Worm (Caenorhabditis elegans) whole organism, midembryonic: ENCODE data around the gene ZK616.65.

ENCODE experiments used
- T22C8.4 ChIP-seq: fragments of 200-800 bp; sonication (Bioruptor generic); IDR thresholded peaks from 2 replicates; pipeline ENCODE4 v1.3.6; 2022; ENCODE audit warnings: missing genetic modification characterization, missing compliant biosample characterization
- cog-1 ChIP-seq: sonication (generic microtip); optimal IDR thresholded peaks from 2 replicates; lab custom pipeline; 2016; ENCODE audit warnings: missing genetic modification characterization, missing compliant biosample characterization
- flt-1 ChIP-seq: fragments of 200-800 bp; sonication (Bioruptor generic); IDR thresholded peaks from 2 replicates; pipeline ENCODE4 v1.3.6; 2022; ENCODE audit warnings: missing genetic modification characterization, missing compliant biosample characterization
- klf-2 ChIP-seq: fragments of 200-800 bp; sonication (Bioruptor generic); conservative IDR thresholded peaks from 2 replicates; pipeline ENCODE4 v1.3.6; 2022; ENCODE audit warnings: missing genetic modification reagents, missing genetic modification characterization, missing compliant biosample characterization
- med-1 ChIP-seq: sonication (generic microtip); optimal IDR thresholded peaks from 2 replicates; lab custom pipeline; 2017; ENCODE audit warnings: missing genetic modification characterization, mild to moderate bottlenecking, missing compliant biosample characterization, antibody characterized with exemption, missing genetic modification reagents; ENCODE audit not compliant: insufficient read depth
- ref-1 ChIP-seq: fragments of 200-800 bp; sonication (Bioruptor generic); conservative IDR thresholded peaks from 2 replicates; pipeline ENCODE4 v1.3.6; 2022; ENCODE audit warnings: missing genetic modification reagents, missing genetic modification characterization, missing compliant biosample characterization
- tab-1 ChIP-seq: fragments of 200-800 bp; sonication (Bioruptor generic); IDR thresholded peaks from 2 replicates; pipeline ENCODE4 v1.3.6; 2022; ENCODE audit warnings: missing genetic modification characterization, missing compliant biosample characterization
- ztf-23 ChIP-seq: fragments of 200-800 bp; sonication (Bioruptor generic); IDR thresholded peaks from 2 replicates; pipeline ENCODE4 v1.3.6; 2022; ENCODE audit warnings: missing genetic modification reagents, missing genetic modification characterization, missing compliant biosample characterization
- ztf-29 ChIP-seq: fragments of 200-800 bp; sonication (Bioruptor generic); IDR thresholded peaks from 2 replicates; pipeline ENCODE4 v1.3.6; 2022; ENCODE audit warnings: missing genetic modification reagents, missing genetic modification characterization, missing compliant biosample characterization

The ZK616.65 gene

ce11 chrIV:5397539-5397938, 13.5 kb downstream of the ZK616.65 start, which contains the start of gene ZK616.2:
Gene ZK616.2 (plus strand): TSS chrIV:5397839.
- TF ChIP-seq cog-1 (tag; lab: Kevin White, UChicago), result no peak
- no peak for TF ChIP-seq ref-1
- TF ChIP-seq flt-1 (GFP tag; lab: Robert Waterston, UW), result no peak
- no peak for TF ChIP-seq tab-1 (GFP tag; lab: Robert Waterston, UW)
- no peak for TF ChIP-seq klf-2 (GFP tag; lab: Robert Waterston, UW)
- no peak for TF ChIP-seq T22C8.4 (GFP tag; lab: Robert Waterston, UW)
- TF ChIP-seq ztf-29, result no peak
- TF ChIP-seq ztf-23 (GFP tag; lab: Robert Waterston, UW), result no peak

DNA sequence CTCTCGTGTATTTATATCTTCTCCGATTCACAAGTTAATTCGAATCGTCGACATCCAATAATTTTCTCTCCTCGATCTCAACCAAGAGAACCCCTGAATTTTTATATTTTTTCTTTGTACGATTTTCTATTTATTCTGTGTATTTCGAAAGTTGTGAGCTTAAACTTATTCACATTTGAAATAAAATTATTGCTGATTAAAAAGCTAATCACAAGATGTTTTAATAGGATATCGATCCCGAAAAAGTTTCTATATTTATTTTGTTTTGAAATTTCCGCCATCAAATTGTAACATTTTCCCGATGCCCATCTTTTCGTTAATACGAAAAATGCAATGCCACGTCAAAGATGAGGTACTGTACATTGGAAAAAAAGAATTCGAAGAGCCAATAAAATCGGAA, 14.3 kb downstream of the ZK616.65 start, which contains the start of gene ZK616.3:
Gene ZK616.3, plus strand, starts transcription at position 301 of the 400 bp plus-strand sequence.
- TF ChIP-seq ztf-23 (GFP tag; lab: Robert Waterston, UW) (no peak), med-1 (GFP tag; lab: Kevin White, UChicago) (no peak), cog-1 (tag; lab: Kevin White, UChicago) (no peak), ref-1 (no peak), tab-1 (GFP tag; lab: Robert Waterston, UW) (no peak), T22C8.4 (GFP tag; lab: Robert Waterston, UW) (no peak), klf-2 (GFP tag; lab: Robert Waterston, UW) (no peak), ztf-29 (no peak), flt-1 (GFP tag; lab: Robert Waterston, UW) (no peak)

- TF ChIP-seq flt-1 (GFP tag; lab: Robert Waterston, UW) (peak; percentile 66; the same call in 1 of the 2 replicates), ztf-23 (GFP tag; lab: Robert Waterston, UW) (no peak), T22C8.4 (GFP tag; lab: Robert Waterston, UW) (peak; percentile 85; the same call in 1 of the 2 replicates)
Measured at ce11 chrIV:5394687-5395086, 16.3 kb downstream of the ZK616.65 start, which contains the start of the genes perm-3 and swsn-6. Gene perm-3 (minus strand): TSS chrIV:5394804. Gene swsn-6 (plus strand): TSS chrIV:5395033.

DNA sequence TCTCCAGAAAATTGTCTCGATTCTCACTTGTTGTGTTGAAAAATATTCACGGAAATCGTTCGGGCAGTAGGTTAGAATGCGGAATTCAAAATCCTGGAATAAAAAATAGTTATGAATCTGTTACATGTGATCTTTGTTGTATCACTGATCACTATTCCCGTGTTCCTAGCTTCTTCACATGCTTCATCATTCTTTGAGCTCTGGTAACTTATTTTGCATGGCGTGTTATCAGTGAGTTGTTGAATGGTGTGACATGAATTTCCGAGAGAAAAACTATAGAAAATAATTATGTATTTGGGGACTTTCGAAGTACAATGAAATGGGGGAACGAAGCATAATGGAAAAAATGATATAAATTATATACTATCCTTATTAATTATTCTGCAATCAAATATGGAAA, 17.5 kb downstream of the ZK616.65 start:
- TF ChIP-seq flt-1 (GFP tag; lab: Robert Waterston, UW) (no peak), tab-1 (GFP tag; lab: Robert Waterston, UW) (no peak), med-1 (GFP tag; lab: Kevin White, UChicago) (no peak), klf-2 (GFP tag; lab: Robert Waterston, UW) (no peak), ref-1 (no peak), cog-1 (tag; lab: Kevin White, UChicago) (no peak), ztf-23 (GFP tag; lab: Robert Waterston, UW) (no peak), T22C8.4 (GFP tag; lab: Robert Waterston, UW) (no peak), ztf-29 (no peak)

ce11 chrIV:5391507-5392057, 19.4 kb downstream of the ZK616.65 start, which contains the start of the genes htp-1 and ZK616.5:
Gene htp-1 (minus strand): TSS chrIV:5391557.
Gene ZK616.5 (plus strand): TSS chrIV:5391929.
- TF ChIP-seq ztf-23 (GFP tag; lab: Robert Waterston, UW), result no peak
- no peak for TF ChIP-seq ztf-29
- TF ChIP-seq tab-1 (GFP tag; lab: Robert Waterston, UW), result no peak
- TF ChIP-seq ref-1, result no peak
- TF ChIP-seq cog-1 (tag; lab: Kevin White, UChicago), result no peak
- no peak for TF ChIP-seq med-1 (GFP tag; lab: Kevin White, UChicago)
- no peak for TF ChIP-seq flt-1 (GFP tag; lab: Robert Waterston, UW)
- TF ChIP-seq klf-2 (GFP tag; lab: Robert Waterston, UW), result no peak
- TF ChIP-seq T22C8.4 (GFP tag; lab: Robert Waterston, UW), result no peak

DNA sequence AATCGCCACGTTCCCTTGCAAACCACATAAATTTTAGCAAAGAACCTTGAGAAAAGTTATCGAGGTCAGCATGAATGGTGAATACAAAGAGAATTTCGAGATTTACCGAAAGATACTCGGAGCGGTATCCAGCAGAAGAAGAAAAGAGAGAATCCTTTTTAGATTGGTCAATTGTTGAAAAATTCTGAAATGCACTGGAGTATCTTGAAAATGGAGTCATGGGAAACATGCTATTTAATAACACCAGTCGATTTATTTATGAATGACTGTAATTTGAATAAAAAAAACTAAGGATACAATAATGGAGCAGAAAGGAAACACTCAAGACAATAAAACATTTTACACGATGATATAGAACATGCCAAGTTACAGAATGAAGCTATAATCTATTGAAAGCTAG, 21.1 kb downstream of the ZK616.65 start:
- TF ChIP-seq tab-1 (GFP tag; lab: Robert Waterston, UW) (no peak), ref-1 (no peak), klf-2 (GFP tag; lab: Robert Waterston, UW) (no peak), ztf-23 (GFP tag; lab: Robert Waterston, UW) (no peak), cog-1 (tag; lab: Kevin White, UChicago) (no peak), med-1 (GFP tag; lab: Kevin White, UChicago) (no peak), ztf-29 (no peak), T22C8.4 (GFP tag; lab: Robert Waterston, UW) (no peak), flt-1 (GFP tag; lab: Robert Waterston, UW) (no peak)

- TF ChIP-seq cog-1 (tag; lab: Kevin White, UChicago), result no peak
Measured at ce11 chrIV:5388477-5389065, 22.4 kb downstream of the ZK616.65 start, which contains the start of gene elo-6. Gene elo-6 (minus strand): TSS chrIV:5388559.

- TF ChIP-seq ztf-29, result no peak
- no peak for TF ChIP-seq ztf-23 (GFP tag; lab: Robert Waterston, UW)
- TF ChIP-seq med-1 (GFP tag; lab: Kevin White, UChicago), result no peak
- TF ChIP-seq T22C8.4 (GFP tag; lab: Robert Waterston, UW), result no peak
- no peak for TF ChIP-seq ref-1
- TF ChIP-seq tab-1 (GFP tag; lab: Robert Waterston, UW), result no peak
- no peak for TF ChIP-seq klf-2 (GFP tag; lab: Robert Waterston, UW)
- TF ChIP-seq flt-1 (GFP tag; lab: Robert Waterston, UW), result no peak
- no peak for TF ChIP-seq cog-1 (tag; lab: Kevin White, UChicago)
Measured at ce11 chrIV:5385020-5385419, 26.0 kb downstream of the ZK616.65 start, which contains the start of gene F41H10.12. Gene F41H10.12 (plus strand): TSS chrIV:5385320.

- TF ChIP-seq ztf-23 (GFP tag; lab: Robert Waterston, UW) (no peak), flt-1 (GFP tag; lab: Robert Waterston, UW) (no peak), ztf-29 (no peak), tab-1 (GFP tag; lab: Robert Waterston, UW) (no peak), cog-1 (tag; lab: Kevin White, UChicago) (no peak), T22C8.4 (GFP tag; lab: Robert Waterston, UW) (no peak), ref-1 (no peak), med-1 (GFP tag; lab: Kevin White, UChicago) (no peak), klf-2 (GFP tag; lab: Robert Waterston, UW) (no peak)
Measured at ce11 chrIV:5382609-5383008, 28.4 kb downstream of the ZK616.65 start, which contains the start of gene F41H10.1. Gene F41H10.1 (plus strand): TSS chrIV:5382909.
